Fruit fly (Drosophila melanogaster) whole organism, embryonic: ENCODE results near the gene CG7546.

Source experiments
- Bdp1 ChIP-seq: fragments of 200-800 bp; sonication (Bioruptor generic); optimal IDR thresholded peaks from 3 replicates; lab custom pipeline; 2016; ENCODE audit warnings: missing biosample characterization, missing genetic modification characterization
- CG10654 ChIP-seq: fragments of 200-800 bp; sonication (Bioruptor generic); optimal IDR thresholded peaks from 2 replicates; lab custom pipeline; 2016; ENCODE audit warnings: missing biosample characterization, missing genetic modification characterization
- CG11085 ChIP-seq: fragments of 200-800 bp; sonication (Bioruptor generic); IDR thresholded peaks from 2 replicates; pipeline ENCODE4 v1.3.6; 2022; ENCODE audit warnings: missing biosample characterization, missing genetic modification characterization
- CG11247 ChIP-seq: fragments of 200-800 bp; sonication (Bioruptor generic); IDR thresholded peaks from 2 replicates; pipeline ENCODE4 v1.3.6; 2022; ENCODE audit warnings: missing biosample characterization, missing genetic modification characterization
- CG11696 ChIP-seq: fragments of 200-800 bp; sonication (Bioruptor generic); IDR thresholded peaks from 2 replicates; pipeline ENCODE4 v1.3.6; 2022; ENCODE audit warnings: missing biosample characterization, missing genetic modification characterization
- CG12659 ChIP-seq: fragments of 200-800 bp; sonication (Bioruptor generic); optimal IDR thresholded peaks from 3 replicates; lab custom pipeline; 2017; ENCODE audit warnings: mild to moderate bottlenecking, missing biosample characterization, missing genetic modification reagents, missing genetic modification characterization
- CG13624 ChIP-seq: fragments of 200-800 bp; sonication (Bioruptor generic); optimal IDR thresholded peaks from 2 replicates; lab custom pipeline; 2016; ENCODE audit warnings: missing biosample characterization, missing genetic modification characterization
- CG17186 ChIP-seq: fragments of 200-800 bp; sonication (Bioruptor generic); optimal IDR thresholded peaks from 3 replicates; lab custom pipeline; 2017; ENCODE audit warnings: missing biosample characterization, missing genetic modification reagents, missing genetic modification characterization
- CG18011 ChIP-seq: fragments of 200-800 bp; sonication (Bioruptor generic); optimal IDR thresholded peaks from 2 replicates; lab custom pipeline; 2017; ENCODE audit warnings: missing biosample characterization, missing genetic modification characterization, mild to moderate bottlenecking, moderate library complexity, missing genotype
- CG18262 ChIP-seq: fragments of 200-800 bp; optimal IDR thresholded peaks from 3 replicates; lab custom pipeline; 2019; ENCODE audit warnings: missing biosample characterization, mild to moderate bottlenecking, missing genetic modification characterization, moderate library complexity
- CG18476 ChIP-seq: fragments of 200-800 bp; sonication (Bioruptor generic); optimal IDR thresholded peaks from 2 replicates; lab custom pipeline; 2016; ENCODE audit warnings: missing biosample characterization, mild to moderate bottlenecking, missing genetic modification characterization
- CG2875 ChIP-seq: fragments of 200-800 bp; sonication (Bioruptor generic); optimal IDR thresholded peaks from 2 replicates; lab custom pipeline; 2017; ENCODE audit warnings: missing biosample characterization, mild to moderate bottlenecking, missing genetic modification characterization, missing genetic modification reagents
- CG33213 ChIP-seq: fragments of 200-800 bp; sonication (Bioruptor generic); optimal IDR thresholded peaks from 3 replicates; lab custom pipeline; 2016; ENCODE audit warnings: missing biosample characterization, missing genetic modification characterization
- CG3407 ChIP-seq: fragments of 200-800 bp; sonication (Bioruptor generic); optimal IDR thresholded peaks from 2 replicates; lab custom pipeline; 2018; ENCODE audit warnings: missing biosample characterization, mild to moderate bottlenecking, missing genetic modification characterization
- CG34224 ChIP-seq: fragments of 200-800 bp; sonication (Bioruptor generic); IDR thresholded peaks from 3 replicates; pipeline ENCODE4 v1.3.6; 2022; ENCODE audit warnings: missing biosample characterization, missing genetic modification characterization; ENCODE audit not compliant: partially characterized antibody
- CG3847 ChIP-seq: fragments of 200-800 bp; sonication (Bioruptor generic); IDR thresholded peaks from 2 replicates; pipeline ENCODE4 v1.3.6; 2022; ENCODE audit warnings: missing biosample characterization, missing genetic modification characterization
- CG8089 ChIP-seq: fragments of 200-800 bp; sonication (Bioruptor generic); optimal IDR thresholded peaks from 3 replicates; lab custom pipeline; 2016; ENCODE audit warnings: missing biosample characterization, missing genetic modification characterization
- CG8359 ChIP-seq: fragments of 200-800 bp; sonication (Bioruptor generic); optimal IDR thresholded peaks from 2 replicates; lab custom pipeline; 2017; ENCODE audit warnings: missing biosample characterization, mild to moderate bottlenecking, missing genetic modification characterization, borderline replicate concordance
- CG9437 ChIP-seq: fragments of 200-800 bp; sonication (Bioruptor generic); optimal IDR thresholded peaks from 2 replicates; lab custom pipeline; 2018; ENCODE audit warnings: missing biosample characterization, mild to moderate bottlenecking, missing genetic modification characterization
- CG9817 ChIP-seq: fragments of 200-800 bp; sonication (Bioruptor generic); optimal IDR thresholded peaks from 2 replicates; lab custom pipeline; 2018; ENCODE audit warnings: missing biosample characterization, mild to moderate bottlenecking, missing genetic modification characterization, moderate library complexity
- Camta ChIP-seq: fragments of 200-800 bp; sonication (Bioruptor generic); optimal IDR thresholded peaks from 2 replicates; lab custom pipeline; 2016; ENCODE audit warnings: missing biosample characterization, missing genetic modification characterization
- D19B ChIP-seq: fragments of 200-800 bp; sonication (Bioruptor generic); optimal IDR thresholded peaks from 2 replicates; lab custom pipeline; 2017; ENCODE audit warnings: missing biosample characterization, mild to moderate bottlenecking, missing genetic modification characterization
- Fer3 ChIP-seq: fragments of 200-800 bp; sonication (Bioruptor generic); optimal IDR thresholded peaks from 2 replicates; lab custom pipeline; 2018; ENCODE audit warnings: missing biosample characterization, mild to moderate bottlenecking, missing genetic modification characterization, moderate library complexity
- Hmr ChIP-seq: fragments of 200-800 bp; sonication (Bioruptor generic); optimal IDR thresholded peaks from 3 replicates; lab custom pipeline; 2017; ENCODE audit warnings: mild to moderate bottlenecking, missing biosample characterization, missing genetic modification reagents, missing genetic modification characterization
- Med ChIP-seq: fragments of 200-800 bp; sonication (Bioruptor generic); peaks from one replicate; lab custom pipeline; 2016; ENCODE audit warnings: missing biosample characterization, missing genetic modification characterization, mild to moderate bottlenecking, inconsistent platforms, moderate library complexity
- Mes4 ChIP-seq: fragments of 200-800 bp; sonication (Bioruptor generic); optimal IDR thresholded peaks from 2 replicates; lab custom pipeline; 2016; ENCODE audit warnings: missing biosample characterization, missing genetic modification characterization
- TFAM ChIP-seq: fragments of 200-800 bp; sonication (Bioruptor generic); optimal IDR thresholded peaks from 2 replicates; lab custom pipeline; 2017; ENCODE audit warnings: missing biosample characterization, missing genetic modification characterization, inconsistent platforms
- ara ChIP-seq: fragments of 200-800 bp; sonication (Bioruptor generic); IDR thresholded peaks from 2 replicates; pipeline ENCODE4 v1.3.6; 2022; ENCODE audit warnings: missing biosample characterization, missing genetic modification characterization
- dm ChIP-seq: fragments of 200-800 bp; sonication (Bioruptor generic); optimal IDR thresholded peaks from 3 replicates; lab custom pipeline; 2016; ENCODE audit warnings: missing biosample characterization, missing genetic modification characterization
- eve ChIP-seq, 2 experiments: fragments of >200 bp; optimal IDR thresholded peaks; 2 replicates each; lab custom pipeline; 2017; ENCODE audit warnings: missing biosample characterization in 2 of 2, missing genetic modification characterization in 2 of 2
- eyg ChIP-seq: fragments of 200-800 bp; sonication (Bioruptor generic); optimal IDR thresholded peaks from 3 replicates; lab custom pipeline; 2016; ENCODE audit warnings: missing biosample characterization, missing genetic modification characterization
- gsb ChIP-seq: fragments of 200-800 bp; sonication (Bioruptor generic); IDR thresholded peaks from 2 replicates; pipeline ENCODE4 v1.3.6; 2022; ENCODE audit warnings: missing biosample characterization, missing genetic modification characterization
- gt ChIP-seq: fragments of 200-800 bp; sonication (Bioruptor generic); IDR thresholded peaks from 2 replicates; pipeline ENCODE4 v1.3.6; 2022; ENCODE audit warnings: missing biosample characterization, missing genetic modification characterization
- jumu ChIP-seq: fragments of 200-800 bp; sonication (Bioruptor generic); optimal IDR thresholded peaks from 3 replicates; lab custom pipeline; 2016; ENCODE audit warnings: missing biosample characterization, missing genetic modification characterization
- kay ChIP-seq: fragments of 200-800 bp; sonication (Bioruptor generic); optimal IDR thresholded peaks from 2 replicates; lab custom pipeline; 2016; ENCODE audit warnings: missing biosample characterization, missing genetic modification characterization
- kni ChIP-seq: fragments of 200-800 bp; sonication (Bioruptor generic); optimal IDR thresholded peaks from 3 replicates; lab custom pipeline; 2017; ENCODE audit warnings: mild to moderate bottlenecking, missing biosample characterization, missing genetic modification reagents, missing genetic modification characterization
- lbe ChIP-seq: fragments of 200-800 bp; sonication (Bioruptor generic); optimal IDR thresholded peaks from 2 replicates; lab custom pipeline; 2016; ENCODE audit warnings: missing biosample characterization, mild to moderate bottlenecking, missing genetic modification characterization
- odd ChIP-seq: fragments of 200-800 bp; sonication (Bioruptor generic); optimal IDR thresholded peaks from 2 replicates; lab custom pipeline; 2017; ENCODE audit warnings: missing biosample characterization, mild to moderate bottlenecking, missing genetic modification characterization
- pnt ChIP-seq: fragments of 200-800 bp; sonication (Bioruptor generic); optimal IDR thresholded peaks from 3 replicates; lab custom pipeline; 2016; ENCODE audit warnings: missing biosample characterization, missing genetic modification characterization
- slp2 ChIP-seq: fragments of 200-800 bp; sonication (Bioruptor generic); optimal IDR thresholded peaks from 2 replicates; lab custom pipeline; 2016; ENCODE audit warnings: missing biosample characterization, missing genetic modification characterization
- sr ChIP-seq: fragments of 200-800 bp; sonication (Bioruptor generic); IDR thresholded peaks from 3 replicates; pipeline ENCODE4 v1.3.6; 2022; ENCODE audit warnings: missing biosample characterization, missing genetic modification characterization
- ssp ChIP-seq: fragments of 200-800 bp; sonication (Bioruptor generic); IDR thresholded peaks from 2 replicates; pipeline ENCODE4 v1.3.6; 2022; ENCODE audit warnings: missing biosample characterization, missing genetic modification characterization
- toy ChIP-seq: fragments of 200-800 bp; sonication (Bioruptor generic); IDR thresholded peaks from 2 replicates; pipeline ENCODE4 v1.3.6; 2022; ENCODE audit warnings: missing biosample characterization, missing genetic modification characterization
- tup ChIP-seq: fragments of 200-800 bp; sonication (Bioruptor generic); optimal IDR thresholded peaks from 2 replicates; lab custom pipeline; 2016; ENCODE audit warnings: missing biosample characterization, mild to moderate bottlenecking, missing genetic modification characterization, moderate library complexity
- vvl ChIP-seq: fragments of 200-800 bp; sonication (Bioruptor generic); IDR thresholded peaks from 2 replicates; pipeline ENCODE4 v1.3.6; 2022; ENCODE audit warnings: missing biosample characterization, missing genetic modification characterization
- z ChIP-seq: fragments of 200-800 bp; sonication (Bioruptor generic); IDR thresholded peaks from 3 replicates; pipeline ENCODE4 v1.3.6; 2022; ENCODE audit warnings: missing biosample characterization, missing genetic modification characterization

The CG7546 gene

dm6 chr3L:7465209-7465608, 45.6 kb upstream of the CG7546 start, which contains the start of the genes CG42660, CG42661 and Tsp66A:
Gene CG42660, plus strand, starts transcription at chr3L:7465509.
Gene CG42661, plus strand, starts transcription at chr3L:7465509.
Gene Tsp66A, plus strand, starts transcription at chr3L:7465509.
- no peak for TF ChIP-seq kni (GFP tag; lab: Kevin White, UChicago)
- TF ChIP-seq CG17186 (GFP tag; lab: Kevin White, UChicago): no peak
- no peak for TF ChIP-seq gt (GFP tag; lab: Robert Waterston, UW)
- no peak for TF ChIP-seq Med (GFP tag; lab: Kevin White, UChicago)
- TF ChIP-seq tup (GFP tag; lab: Kevin White, UChicago): no peak
- no peak for TF ChIP-seq CG3407 (GFP tag; lab: Kevin White, UChicago)
- no peak for TF ChIP-seq D19B
- no peak for TF ChIP-seq jumu (GFP tag; lab: Kevin White, UChicago)
- TF ChIP-seq CG18476 (GFP tag; lab: Kevin White, UChicago): no peak

dm6 chr3L:7470202-7470601, 40.6 kb upstream of the CG7546 start, which contains the start of gene CG8543:
Gene CG8543, minus strand, starts transcription at chr3L:7470302.
- TF ChIP-seq CG11247 (no peak), Camta (GFP tag; lab: Kevin White, UChicago) (no peak), CG12659 (GFP tag; lab: Kevin White, UChicago) (no peak), CG34224 (GFP tag; lab: Robert Waterston, UW) (no peak), CG8359 (GFP tag; lab: Kevin White, UChicago) (no peak), CG18262 (tag; lab: Kevin White, UChicago) (no peak)

dm6 chr3L:7471259-7471658, 39.5 kb upstream of the CG7546 start, which contains the start of gene CG8541:
Gene CG8541, plus strand, starts transcription at chr3L:7471559.
- TF ChIP-seq ssp (GFP tag; lab: Robert Waterston, UW) (peak; percentile 12; the same call in 1 of the 2 replicates), kay (GFP tag; lab: Kevin White, UChicago) (no peak), toy (GFP tag; lab: Robert Waterston, UW) (no peak), vvl (GFP tag; lab: Robert Waterston, UW) (no peak)

- TF ChIP-seq sr (GFP tag; lab: Robert Waterston, UW) (no peak), slp2 (no peak), CG18011 (GFP tag; lab: Kevin White, UChicago) (no peak), Bdp1 (GFP tag; lab: Kevin White, UChicago) (no peak), eyg (GFP tag; lab: Kevin White, UChicago) (no peak), z (no peak), dm (no peak), CG11696 (GFP tag; lab: Robert Waterston, UW) (no peak), odd (no peak), CG33213 (no peak), CG3847 (no peak), eve (GFP tag; optimal IDR thresholded peaks at IDR 0.05; lab: Kevin White, UChicago) (no peak), TFAM (no peak), Hmr (no peak)
Measured at dm6 chr3L:7475270-7475669, 35.5 kb upstream of the CG7546 start, which contains the start of gene CG43292. Gene CG43292, plus strand, starts transcription at chr3L:7475570.

- TF ChIP-seq CG10654 (GFP tag; lab: Kevin White, UChicago) (no peak), pnt (GFP tag; lab: Kevin White, UChicago) (no peak), gsb (GFP tag; lab: Robert Waterston, UW) (no peak), CG9817 (tag; lab: Kevin White, UChicago) (no peak), lbe (GFP tag; lab: Kevin White, UChicago) (no peak), CG2875 (no peak), Mes4 (GFP tag; lab: Kevin White, UChicago) (no peak), CG8089 (GFP tag; lab: Kevin White, UChicago) (no peak), CG13624 (GFP tag; lab: Kevin White, UChicago) (no peak), CG9437 (GFP tag; lab: Kevin White, UChicago) (no peak), CG17186 (GFP tag; lab: Kevin White, UChicago) (no peak), CG11085 (GFP tag; lab: Robert Waterston, UW) (no peak), ara (no peak), Fer3 (no peak)
Measured at dm6 chr3L:7485667-7486066, 25.1 kb upstream of the CG7546 start, which contains the start of gene mthl6. Gene mthl6, plus strand, starts transcription at chr3L:7485967.
